Worm (Caenorhabditis elegans) whole organism, L4 larva: ENCODE measurements around the gene F56C3.9.
A peak's percentile ranks its signal among the peaks of the same experiment; 100 is the strongest.
"Not testable (repeated sequence)": the region's sequence is repeated elsewhere in the genome, so short reads cannot be mapped to it uniquely, and the experiment has no call there.

Experiments used
- F37D6.2 ChIP-seq: sonication (generic microtip); optimal IDR thresholded peaks from 2 replicates; lab custom pipeline; 2016; ENCODE audit warnings: mild to moderate bottlenecking, missing genetic modification characterization, missing compliant biosample characterization
- F49E8.2 ChIP-seq: sonication (generic microtip); optimal IDR thresholded peaks from 2 replicates; lab custom pipeline; 2016; ENCODE audit warnings: missing compliant biosample characterization, mild to moderate bottlenecking, missing genetic modification characterization, borderline replicate concordance
- Y5F2A.4 ChIP-seq: fragments of 200-800 bp; sonication (Bioruptor generic); optimal IDR thresholded peaks from 2 replicates; lab custom pipeline; 2018; ENCODE audit warnings: mild to moderate bottlenecking, missing genetic modification characterization, missing compliant biosample characterization
- Y75B8A.6 ChIP-seq: fragments of 200-800 bp; sonication (Bioruptor generic); IDR thresholded peaks from 2 replicates; pipeline ENCODE4 v1.3.6; 2022; ENCODE audit warnings: missing genetic modification reagents, missing genetic modification characterization, missing compliant biosample characterization
- ZK337.2 ChIP-seq: fragments of 200-800 bp; sonication (Bioruptor generic); IDR thresholded peaks from 2 replicates; pipeline ENCODE4 v1.3.6; 2022; ENCODE audit warnings: missing genetic modification reagents, missing genetic modification characterization, missing compliant biosample characterization
- aha-1 ChIP-seq: fragments of 150-350 bp; peaks from one replicate; lab custom pipeline; 2014; ENCODE audit warnings: missing biosample characterization, missing genetic modification characterization
- arid-1 ChIP-seq: fragments of 200-800 bp; sonication (Bioruptor generic); conservative IDR thresholded peaks from 2 replicates; pipeline ENCODE4 v1.3.6; 2022; ENCODE audit warnings: missing genetic modification reagents, missing genetic modification characterization, missing compliant biosample characterization
- ces-1 ChIP-seq: fragments of 150-350 bp; sonication (generic microtip); optimal IDR thresholded peaks from 4 replicates; lab custom pipeline; 2014; ENCODE audit warnings: missing biosample characterization, missing genetic modification reagents, missing genetic modification characterization
- daf-19 ChIP-seq: fragments of 200-800 bp; sonication (Bioruptor generic); conservative IDR thresholded peaks from 2 replicates; pipeline ENCODE4 v1.3.6; 2022; ENCODE audit warnings: missing genetic modification characterization, missing compliant biosample characterization
- dmd-9 ChIP-seq: fragments of 200-800 bp; sonication (Bioruptor generic); IDR thresholded peaks from 2 replicates; pipeline ENCODE4 v1.3.6; 2022; ENCODE audit warnings: missing genetic modification reagents, missing genetic modification characterization, missing compliant biosample characterization
- egl-43 ChIP-seq: fragments of 200-800 bp; sonication (Bioruptor generic); IDR thresholded peaks from 2 replicates; pipeline ENCODE4 v1.3.6; 2022; ENCODE audit warnings: missing genetic modification reagents, missing genetic modification characterization, missing compliant biosample characterization
- fkh-10 ChIP-seq: fragments of 150-350 bp; optimal IDR thresholded peaks from 2 replicates; lab custom pipeline; 2014; ENCODE audit warnings: missing biosample characterization, missing genetic modification reagents, missing genetic modification characterization
- gei-8 ChIP-seq: fragments of 200-800 bp; sonication (Bioruptor generic); optimal IDR thresholded peaks from 2 replicates; lab custom pipeline; 2018; ENCODE audit warnings: mild to moderate bottlenecking, missing genetic modification characterization, missing compliant biosample characterization
- hif-1 ChIP-seq, 2 experiments: sonication (generic microtip); optimal IDR thresholded peaks; 2 replicates each; lab custom pipeline; 2016 to 2017; ENCODE audit warnings: missing compliant biosample characterization in 2 of 2, missing genetic modification characterization in 2 of 2, missing genetic modification reagents in 2 of 2, missing genotype in 2 of 2, mild to moderate bottlenecking in 1 of 2
- hmg-1.1 ChIP-seq: fragments of 200-800 bp; sonication (Bioruptor generic); IDR thresholded peaks from 2 replicates; pipeline ENCODE4 v1.3.6; 2022; ENCODE audit warnings: missing genetic modification reagents, missing genetic modification characterization, missing compliant biosample characterization
- jun-1 ChIP-seq: fragments of 150-350 bp; optimal IDR thresholded peaks from 2 replicates; lab custom pipeline; 2014; ENCODE audit warnings: missing biosample characterization, missing genetic modification reagents, missing genetic modification characterization
- lin-1 ChIP-seq: fragments of 200-800 bp; sonication (Bioruptor generic); IDR thresholded peaks from 2 replicates; pipeline ENCODE4 v1.3.6; 2022; ENCODE audit warnings: missing genetic modification reagents, missing genetic modification characterization, missing compliant biosample characterization
- lin-13 ChIP-seq: fragments of 150-350 bp; optimal IDR thresholded peaks from 2 replicates; lab custom pipeline; 2014; ENCODE audit warnings: missing biosample characterization, missing genetic modification reagents, missing genetic modification characterization
- lsy-2 ChIP-seq, 2 experiments: fragments of 150-350 bp in 1 of 2; sonication (generic microtip) in 1 of 2; optimal IDR thresholded peaks; 2 replicates each; lab custom pipeline; 2014 to 2017; ENCODE audit warnings: missing biosample characterization in 2 of 2, missing genetic modification characterization in 2 of 2
- madf-9 ChIP-seq: fragments of 200-800 bp; sonication (Bioruptor generic); conservative IDR thresholded peaks from 2 replicates; pipeline ENCODE4 v1.3.6; 2022; ENCODE audit warnings: missing genetic modification reagents, missing genetic modification characterization, missing compliant biosample characterization
- mep-1 ChIP-seq: fragments of 150-350 bp; sonication (generic microtip); optimal IDR thresholded peaks from 3 replicates; lab custom pipeline; 2014; ENCODE audit warnings: missing biosample characterization, missing genetic modification characterization
- mes-2 ChIP-seq: sonication (generic microtip); optimal IDR thresholded peaks from 2 replicates; lab custom pipeline; 2016; ENCODE audit warnings: missing genotype, mild to moderate bottlenecking, missing genetic modification characterization, missing compliant biosample characterization; ENCODE audit not compliant: poor library complexity, severe bottlenecking
- nhr-10 ChIP-seq: fragments of 150-350 bp; optimal IDR thresholded peaks from 2 replicates; lab custom pipeline; 2014; ENCODE audit warnings: missing biosample characterization, missing genetic modification characterization
- nhr-111 ChIP-seq: fragments of 200-800 bp; sonication (Bioruptor generic); optimal IDR thresholded peaks from 2 replicates; lab custom pipeline; 2018; ENCODE audit warnings: mild to moderate bottlenecking, missing genetic modification characterization, missing compliant biosample characterization
- nhr-237 ChIP-seq: sonication (generic microtip); optimal IDR thresholded peaks from 2 replicates; lab custom pipeline; 2017; ENCODE audit warnings: missing biosample characterization, missing genetic modification characterization
- pha-4 ChIP-seq, 2 experiments: fragments of 150-350 bp in 1 of 2; fragments of 200-800 bp in 1 of 2; sonication (Bioruptor generic) in 1 of 2; IDR thresholded peaks in 1 of 2; optimal IDR thresholded peaks in 1 of 2; 2 replicates each; pipeline versions ENCODE4 v1.3.6 to Lab custom; 2014 to 2022; ENCODE audit warnings: missing genetic modification characterization in 2 of 2, missing genetic modification reagents in 2 of 2, missing biosample characterization in 1 of 2, missing compliant biosample characterization in 1 of 2
- php-3 ChIP-seq: fragments of 200-800 bp; sonication (Bioruptor generic); IDR thresholded peaks from 2 replicates; pipeline ENCODE4 v1.3.6; 2022; ENCODE audit warnings: missing genetic modification reagents, missing genetic modification characterization, missing compliant biosample characterization
- rbr-2 ChIP-seq: sonication (generic microtip); optimal IDR thresholded peaks from 2 replicates; lab custom pipeline; 2016; ENCODE audit warnings: missing genotype, missing genetic modification characterization, missing compliant biosample characterization
- tra-1 ChIP-seq: fragments of 200-800 bp; sonication (Bioruptor generic); IDR thresholded peaks from 2 replicates; pipeline ENCODE4 v1.3.6; 2022; ENCODE audit warnings: missing genetic modification reagents, missing genetic modification characterization, missing compliant biosample characterization
- unc-39 ChIP-seq: sonication (generic microtip); optimal IDR thresholded peaks from 2 replicates; lab custom pipeline; 2017; ENCODE audit warnings: missing biosample characterization, missing genetic modification characterization
- unc-62 ChIP-seq, 3 experiments: fragments of 150-350 bp in 1 of 3; sonication (generic microtip); optimal IDR thresholded peaks in 2 of 3; peaks in 1 of 3; 1 replicate in 1 of 3; 2 replicates in 2 of 3; lab custom pipeline; 2014 to 2017; ENCODE audit warnings: missing biosample characterization in 3 of 3, missing genetic modification characterization in 3 of 3, missing genetic modification reagents in 3 of 3, missing genotype in 1 of 3
- zag-1 ChIP-seq: fragments of 150-350 bp; optimal IDR thresholded peaks from 2 replicates; lab custom pipeline; 2014; ENCODE audit warnings: missing biosample characterization, missing genetic modification characterization
- zfp-3 ChIP-seq: fragments of 200-800 bp; sonication (Bioruptor generic); conservative IDR thresholded peaks from 2 replicates; pipeline ENCODE4 v1.3.6; 2022; ENCODE audit warnings: missing genetic modification reagents, missing genetic modification characterization, missing compliant biosample characterization
- zip-2 ChIP-seq: fragments of 150-350 bp; optimal IDR thresholded peaks from 2 replicates; lab custom pipeline; 2014; ENCODE audit warnings: missing biosample characterization, missing genetic modification characterization

The F56C3.9 gene

ce11 chrX:1437097-1437496 is 43.3 kb upstream of the F56C3.9 start:
- TF ChIP-seq Y75B8A.6 (GFP tag; lab: Robert Waterston, UW), result no peak
- no peak for TF ChIP-seq nhr-237 (tag; lab: Kevin White, UChicago)
- no peak for TF ChIP-seq Y5F2A.4
- peak; percentile 46 for TF ChIP-seq mes-2 (tag; lab: Kevin White, UChicago)
- peak in 1 of 2 experiments; percentile 14 for TF ChIP-seq lsy-2 (tag; optimal IDR thresholded peaks at IDR 0.05; lab: Kevin White, UChicago)
- TF ChIP-seq gei-8, result no peak
- TF ChIP-seq F37D6.2 (tag; lab: Kevin White, UChicago), result peak; percentile 32
- 0 out of 2 replicates have a peak, but pooled peaks have one; percentile 54 for TF ChIP-seq egl-43 (GFP tag; lab: Robert Waterston, UW)
- TF ChIP-seq arid-1 (GFP tag; lab: Robert Waterston, UW), result no peak
- no peak for TF ChIP-seq lin-1 (GFP tag; lab: Robert Waterston, UW)
- TF ChIP-seq nhr-10 (tag; lab: Kevin White, UChicago), result no peak
- TF ChIP-seq madf-9 (GFP tag; lab: Robert Waterston, UW), result no peak
- no peak for TF ChIP-seq jun-1
- TF ChIP-seq ces-1 (GFP tag; lab: Kevin White, UChicago), result no peak
- TF ChIP-seq rbr-2, result no peak
- no peak for TF ChIP-seq pha-4 (GFP tag; IDR thresholded peaks at IDR 0.05; lab: Robert Waterston, UW)
- no peak for TF ChIP-seq pha-4 (tag; optimal IDR thresholded peaks at IDR 0.05; lab: Kevin White, UChicago)
- no peak for TF ChIP-seq nhr-111 (GFP tag; lab: Kevin White, UChicago)
- TF ChIP-seq dmd-9 (GFP tag; lab: Robert Waterston, UW), result no peak
- peak; percentile 3 for TF ChIP-seq mep-1 (tag; lab: Kevin White, UChicago)
- TF ChIP-seq fkh-10 (GFP tag; lab: Kevin White, UChicago), result peak; percentile 40
- no peak for TF ChIP-seq zag-1 (tag; lab: Kevin White, UChicago)
- peak; percentile 32; the same call in 1 of the 2 replicates for TF ChIP-seq hmg-1.1
- TF ChIP-seq lin-13 (GFP tag; lab: Kevin White, UChicago), result no peak
- TF ChIP-seq php-3 (GFP tag; lab: Robert Waterston, UW), result no peak
- TF ChIP-seq zip-2 (tag; lab: Kevin White, UChicago), result no peak
- no peak for TF ChIP-seq tra-1 (GFP tag; lab: Robert Waterston, UW)
- TF ChIP-seq aha-1, result no peak
- peak in 1 of 2 experiments; percentile 56 for TF ChIP-seq unc-62 (GFP tag; optimal IDR thresholded peaks at IDR 0.05 in 1 of 2; lab: Kevin White, UChicago)
- no peak for TF ChIP-seq unc-62 (tag; optimal IDR thresholded peaks at IDR 0.05; lab: Kevin White, UChicago)
- TF ChIP-seq, all 104 proteins: peak for 8

- TF ChIP-seq F37D6.2 (tag; lab: Kevin White, UChicago); pha-4 (GFP tag; IDR thresholded peaks at IDR 0.05; lab: Robert Waterston, UW); pha-4 (tag; optimal IDR thresholded peaks at IDR 0.05; lab: Kevin White, UChicago); hif-1 (tag; optimal IDR thresholded peaks at IDR 0.05; lab: Kevin White, UChicago): not testable (repeated sequence)
Measured at ce11 chrX:1430707-1431106, 36.9 kb upstream of the F56C3.9 start, which contains the start of gene F19G12.1. F19G12.1 (plus strand) TSS chrX:1431007.

ce11 chrX:1426425-1426824 is 32.6 kb upstream of the F56C3.9 start, which contains the start of gene F19G12.11:
F19G12.11 (minus strand) TSS chrX:1426525.
- TF ChIP-seq nhr-10 (tag; lab: Kevin White, UChicago) (no peak), daf-19 (GFP tag; lab: Robert Waterston, UW) (no peak), lin-1 (GFP tag; lab: Robert Waterston, UW) (no peak), dmd-9 (GFP tag; lab: Robert Waterston, UW) (no peak), zfp-3 (GFP tag; lab: Robert Waterston, UW) (no peak), ZK337.2 (GFP tag; lab: Robert Waterston, UW) (no peak), gei-8 (no peak), unc-39 (tag; lab: Kevin White, UChicago) (no peak), tra-1 (GFP tag; lab: Robert Waterston, UW) (no peak), F49E8.2 (tag; lab: Kevin White, UChicago) (no peak)
- TF ChIP-seq, all 104 proteins: peak for 0
